Worm (Caenorhabditis elegans) whole organism, mixed stage, embryonic: ENCODE measurements around the gene fbxa-15.

Source experiments
- M03D4.4 ChIP-seq: sonication (generic microtip); optimal IDR thresholded peaks from 2 replicates; lab custom pipeline; 2017; ENCODE audit warnings: mild to moderate bottlenecking, missing genetic modification characterization, missing compliant biosample characterization
- bed-3 ChIP-seq: fragments of 200-800 bp; sonication (Bioruptor generic); optimal IDR thresholded peaks from 3 replicates; lab custom pipeline; 2018; ENCODE audit warnings: mild to moderate bottlenecking, missing genetic modification characterization, moderate library complexity, missing compliant biosample characterization
- blmp-1 ChIP-seq: fragments of 150-350 bp; optimal IDR thresholded peaks from 2 replicates; lab custom pipeline; 2014; ENCODE audit warnings: missing biosample characterization, missing genetic modification characterization
- ceh-39 ChIP-seq: fragments of 150-350 bp; optimal IDR thresholded peaks from 2 replicates; lab custom pipeline; 2014; ENCODE audit warnings: missing biosample characterization, missing genetic modification characterization
- ceh-43 ChIP-seq: fragments of 200-800 bp; sonication (Bioruptor generic); optimal IDR thresholded peaks from 2 replicates; lab custom pipeline; 2018; ENCODE audit warnings: mild to moderate bottlenecking, missing genetic modification characterization, moderate library complexity, missing compliant biosample characterization
- ceh-83 ChIP-seq: fragments of 200-800 bp; sonication (Bioruptor generic); optimal IDR thresholded peaks from 2 replicates; lab custom pipeline; 2018; ENCODE audit warnings: mild to moderate bottlenecking, missing genetic modification characterization, missing compliant biosample characterization
- ces-1 ChIP-seq: fragments of 150-350 bp; optimal IDR thresholded peaks from 2 replicates; lab custom pipeline; 2014; ENCODE audit warnings: missing biosample characterization, missing genetic modification reagents, missing genetic modification characterization
- cnd-1 ChIP-seq: fragments of 200-800 bp; sonication (Bioruptor generic); optimal IDR thresholded peaks from 2 replicates; lab custom pipeline; 2018; ENCODE audit warnings: mild to moderate bottlenecking, missing genetic modification characterization, missing compliant biosample characterization
- elt-1 ChIP-seq: sonication (generic microtip); optimal IDR thresholded peaks from 2 replicates; lab custom pipeline; 2017; ENCODE audit warnings: missing genetic modification characterization, mild to moderate bottlenecking, missing compliant biosample characterization, antibody characterized with exemption, moderate library complexity, borderline replicate concordance; ENCODE audit not compliant: insufficient read depth
- elt-3 ChIP-seq: fragments of 150-350 bp; optimal IDR thresholded peaks from 2 replicates; lab custom pipeline; 2014; ENCODE audit warnings: missing biosample characterization, missing genetic modification characterization
- flh-1 ChIP-seq: fragments of 200-800 bp; sonication (Bioruptor generic); optimal IDR thresholded peaks from 2 replicates; lab custom pipeline; 2018; ENCODE audit warnings: mild to moderate bottlenecking, missing genetic modification characterization, moderate library complexity, missing compliant biosample characterization
- ham-2 ChIP-seq: fragments of 200-800 bp; sonication (Bioruptor generic); optimal IDR thresholded peaks from 2 replicates; lab custom pipeline; 2018; ENCODE audit warnings: mild to moderate bottlenecking, missing genetic modification characterization, missing compliant biosample characterization
- hlh-1 ChIP-seq: fragments of 150-350 bp; optimal IDR thresholded peaks from 2 replicates; lab custom pipeline; 2014; ENCODE audit warnings: missing biosample characterization, missing genetic modification reagents, missing genetic modification characterization
- lin-13 ChIP-seq: fragments of 150-350 bp; optimal IDR thresholded peaks from 2 replicates; lab custom pipeline; 2014; ENCODE audit warnings: missing biosample characterization, missing genetic modification characterization
- lin-32 ChIP-seq: fragments of 200-800 bp; sonication (Bioruptor generic); optimal IDR thresholded peaks from 2 replicates; lab custom pipeline; 2018; ENCODE audit warnings: mild to moderate bottlenecking, missing genetic modification characterization, missing compliant biosample characterization
- lsy-2 ChIP-seq: fragments of 150-350 bp; optimal IDR thresholded peaks from 2 replicates; lab custom pipeline; 2014; ENCODE audit warnings: missing biosample characterization, missing genetic modification characterization
- mab-5 ChIP-seq: fragments of 150-350 bp; optimal IDR thresholded peaks from 2 replicates; lab custom pipeline; 2014; ENCODE audit warnings: missing biosample characterization, missing genetic modification characterization
- mep-1 ChIP-seq: fragments of 150-350 bp; optimal IDR thresholded peaks from 2 replicates; lab custom pipeline; 2017; ENCODE audit warnings: missing biosample characterization, missing genetic modification reagents, missing genetic modification characterization, inconsistent platforms
- mls-2 ChIP-seq: sonication (generic microtip); optimal IDR thresholded peaks from 2 replicates; lab custom pipeline; 2016; ENCODE audit warnings: mild to moderate bottlenecking, missing genetic modification characterization, moderate library complexity, missing compliant biosample characterization
- nhr-12 ChIP-seq: fragments of 150-350 bp; optimal IDR thresholded peaks from 2 replicates; lab custom pipeline; 2014; ENCODE audit warnings: missing biosample characterization, missing genetic modification characterization
- nhr-2 ChIP-seq: fragments of 150-350 bp; optimal IDR thresholded peaks from 2 replicates; lab custom pipeline; 2014; ENCODE audit warnings: missing biosample characterization, missing genetic modification characterization
- nhr-237 ChIP-seq: fragments of 150-350 bp; optimal IDR thresholded peaks from 2 replicates; lab custom pipeline; 2014; ENCODE audit warnings: missing biosample characterization, missing genetic modification characterization
- nhr-76 ChIP-seq: sonication (generic microtip); optimal IDR thresholded peaks from 2 replicates; lab custom pipeline; 2017; ENCODE audit warnings: missing biosample characterization, missing genetic modification characterization
- pha-4 ChIP-seq: fragments of 150-350 bp; optimal IDR thresholded peaks from 2 replicates; lab custom pipeline; 2018; ENCODE audit warnings: missing biosample characterization, missing genetic modification reagents, missing genetic modification characterization
- sem-2 ChIP-seq: fragments of 200-800 bp; sonication (Bioruptor generic); optimal IDR thresholded peaks from 2 replicates; lab custom pipeline; 2018; ENCODE audit warnings: mild to moderate bottlenecking, missing genetic modification characterization, missing compliant biosample characterization
- snpc-4 ChIP-seq: fragments of 150-350 bp; optimal IDR thresholded peaks from 2 replicates; lab custom pipeline; 2014; ENCODE audit warnings: missing biosample characterization, missing genetic modification characterization
- sptf-1 ChIP-seq: sonication (generic microtip); optimal IDR thresholded peaks from 2 replicates; lab custom pipeline; 2017; ENCODE audit warnings: mild to moderate bottlenecking, missing genetic modification characterization, moderate library complexity, missing compliant biosample characterization
- tbx-8 ChIP-seq: fragments of 200-800 bp; sonication (Bioruptor generic); optimal IDR thresholded peaks from 2 replicates; lab custom pipeline; 2018; ENCODE audit warnings: mild to moderate bottlenecking, missing genetic modification characterization, moderate library complexity, missing compliant biosample characterization
- unc-120 ChIP-seq: sonication (generic microtip); optimal IDR thresholded peaks from 2 replicates; lab custom pipeline; 2017; ENCODE audit warnings: missing genetic modification characterization, missing compliant biosample characterization; ENCODE audit not compliant: poor library complexity, severe bottlenecking
- unc-39 ChIP-seq: fragments of 150-350 bp; optimal IDR thresholded peaks from 2 replicates; lab custom pipeline; 2014; ENCODE audit warnings: missing biosample characterization, missing genetic modification characterization
- unc-62 ChIP-seq: fragments of 150-350 bp; optimal IDR thresholded peaks from 2 replicates; lab custom pipeline; 2014; ENCODE audit warnings: missing biosample characterization, missing genetic modification reagents, missing genetic modification characterization
- zip-8 ChIP-seq: fragments of 150-350 bp; optimal IDR thresholded peaks from 2 replicates; lab custom pipeline; 2014; ENCODE audit warnings: missing biosample characterization, missing genetic modification characterization
- ztf-11 ChIP-seq: fragments of 150-350 bp; optimal IDR thresholded peaks from 2 replicates; lab custom pipeline; 2014; ENCODE audit warnings: missing biosample characterization, missing genetic modification characterization

fbxa-15 gene

ce11 chrIII:1288473-1289056, 32.9 kb downstream of the fbxa-15 start, which contains the start of gene fbxa-50:
Gene fbxa-50, minus strand, starts transcription at chrIII:1288523.
- no peak for TF ChIP-seq ham-2 (GFP tag; lab: Kevin White, UChicago)
- TF ChIP-seq lin-13 = no peak
- no peak for TF ChIP-seq pha-4 (tag; lab: Kevin White, UChicago)
- TF ChIP-seq unc-62 = no peak
- TF ChIP-seq M03D4.4 (tag; lab: Kevin White, UChicago) = no peak
- TF ChIP-seq bed-3 (GFP tag; lab: Kevin White, UChicago) = no peak
- no peak for TF ChIP-seq zip-8 (tag; lab: Kevin White, UChicago)
- no peak for TF ChIP-seq cnd-1 (tag; lab: Kevin White, UChicago)
- no peak for TF ChIP-seq unc-120 (tag; lab: Kevin White, UChicago)
- TF ChIP-seq sptf-1 (tag; lab: Kevin White, UChicago) = no peak
- no peak for TF ChIP-seq blmp-1 (tag; lab: Kevin White, UChicago)
- no peak for TF ChIP-seq flh-1
- TF ChIP-seq tbx-8 (GFP tag; lab: Kevin White, UChicago) = no peak
- TF ChIP-seq nhr-12 (tag; lab: Kevin White, UChicago) = no peak
- TF ChIP-seq sem-2 (GFP tag; lab: Kevin White, UChicago) = no peak
- no peak for TF ChIP-seq mep-1
- no peak for TF ChIP-seq unc-39 (tag; lab: Kevin White, UChicago)
- no peak for TF ChIP-seq nhr-2 (tag; lab: Kevin White, UChicago)

- TF ChIP-seq M03D4.4 (tag; lab: Kevin White, UChicago) = no peak
- TF ChIP-seq blmp-1 (tag; lab: Kevin White, UChicago) = no peak
- TF ChIP-seq nhr-12 (tag; lab: Kevin White, UChicago) = no peak
- no peak for TF ChIP-seq elt-1 (tag; lab: Kevin White, UChicago)
- no peak for TF ChIP-seq cnd-1 (tag; lab: Kevin White, UChicago)
- no peak for TF ChIP-seq ces-1 (GFP tag; lab: Kevin White, UChicago)
- no peak for TF ChIP-seq hlh-1
- TF ChIP-seq nhr-76 = no peak
- TF ChIP-seq snpc-4 (tag; lab: Kevin White, UChicago) = no peak
- no peak for TF ChIP-seq pha-4 (tag; lab: Kevin White, UChicago)
Observed at ce11 chrIII:1284584-1285046, 36.8 kb downstream of the fbxa-15 start, which contains the start of gene fbxa-37. Gene fbxa-37, plus strand, starts transcription at chrIII:1284996.

- TF ChIP-seq mep-1 (no peak), nhr-12 (tag; lab: Kevin White, UChicago) (no peak), ces-1 (GFP tag; lab: Kevin White, UChicago) (no peak), pha-4 (tag; lab: Kevin White, UChicago) (no peak), unc-120 (tag; lab: Kevin White, UChicago) (no peak), tbx-8 (GFP tag; lab: Kevin White, UChicago) (no peak)
Observed at ce11 chrIII:1279197-1279596, 42.3 kb downstream of the fbxa-15 start.

- TF ChIP-seq mls-2 (tag; lab: Kevin White, UChicago) (no peak), bed-3 (GFP tag; lab: Kevin White, UChicago) (no peak), hlh-1 (no peak), blmp-1 (tag; lab: Kevin White, UChicago) (no peak), mep-1 (no peak), nhr-237 (tag; lab: Kevin White, UChicago) (no peak), nhr-2 (tag; lab: Kevin White, UChicago) (no peak), sptf-1 (tag; lab: Kevin White, UChicago) (no peak), nhr-76 (no peak), cnd-1 (tag; lab: Kevin White, UChicago) (no peak), ceh-43 (no peak), lin-13 (no peak), elt-1 (tag; lab: Kevin White, UChicago) (no peak), unc-120 (tag; lab: Kevin White, UChicago) (no peak), pha-4 (tag; lab: Kevin White, UChicago) (no peak), mab-5 (tag; lab: Kevin White, UChicago) (no peak)
- TF ChIP-seq, all 35 proteins: peak for 0
Observed at ce11 chrIII:1275513-1275912, 45.9 kb downstream of the fbxa-15 start, which contains the start of gene fbxa-30. Gene fbxa-30, minus strand, starts transcription at chrIII:1275613.

ce11 chrIII:1273655-1274328, 47.7 kb downstream of the fbxa-15 start, which contains the start of gene fbxa-29:
Gene fbxa-29, minus strand, starts transcription at chrIII:1273705.
- TF ChIP-seq nhr-237 (tag; lab: Kevin White, UChicago) (no peak), cnd-1 (tag; lab: Kevin White, UChicago) (no peak), ztf-11 (tag; lab: Kevin White, UChicago) (no peak), mep-1 (no peak), elt-3 (tag; lab: Kevin White, UChicago) (no peak), lin-32 (no peak), flh-1 (no peak), nhr-12 (tag; lab: Kevin White, UChicago) (no peak), lin-13 (no peak), elt-1 (tag; lab: Kevin White, UChicago) (no peak), ceh-83 (GFP tag; lab: Kevin White, UChicago) (no peak), lsy-2 (tag; lab: Kevin White, UChicago) (no peak), blmp-1 (tag; lab: Kevin White, UChicago) (no peak), bed-3 (GFP tag; lab: Kevin White, UChicago) (no peak), nhr-76 (no peak), ces-1 (GFP tag; lab: Kevin White, UChicago) (no peak), unc-62 (no peak), nhr-2 (tag; lab: Kevin White, UChicago) (no peak), mab-5 (tag; lab: Kevin White, UChicago) (no peak), ceh-39 (tag; lab: Kevin White, UChicago) (no peak)
